Worm (Caenorhabditis elegans) whole organism, L1 larva: ENCODE results near the gene F26A1.8.

Experiments
- C04F5.9 ChIP-seq: sonication (generic microtip); optimal IDR thresholded peaks from 2 replicates; lab custom pipeline; 2016; ENCODE audit warnings: missing genetic modification characterization, missing compliant biosample characterization
- C16A3.4 ChIP-seq: fragments of 150-350 bp; optimal IDR thresholded peaks from 2 replicates; lab custom pipeline; 2014; ENCODE audit warnings: missing biosample characterization, missing genetic modification characterization
- aha-1 ChIP-seq: fragments of 150-350 bp; optimal IDR thresholded peaks from 2 replicates; lab custom pipeline; 2014; ENCODE audit warnings: missing biosample characterization, missing genetic modification characterization
- fkh-8 ChIP-seq: sonication (generic microtip); optimal IDR thresholded peaks from 2 replicates; lab custom pipeline; 2016; ENCODE audit warnings: mild to moderate bottlenecking, missing genetic modification characterization, missing compliant biosample characterization
- jun-1 ChIP-seq: fragments of 150-350 bp; optimal IDR thresholded peaks from 2 replicates; lab custom pipeline; 2014; ENCODE audit warnings: missing biosample characterization, missing genetic modification reagents, missing genetic modification characterization
- mdl-1 ChIP-seq, 2 experiments: fragments of 150-350 bp; optimal IDR thresholded peaks; 2 replicates each; lab custom pipeline; 2014 to 2017; ENCODE audit warnings: missing biosample characterization in 2 of 2, missing genetic modification characterization in 2 of 2, inconsistent platforms in 1 of 2
- nhr-20 ChIP-seq: sonication (generic microtip); optimal IDR thresholded peaks from 2 replicates; lab custom pipeline; 2016; ENCODE audit warnings: mild to moderate bottlenecking, missing genetic modification characterization, missing compliant biosample characterization
- sox-4 ChIP-seq: sonication (generic microtip); optimal IDR thresholded peaks from 2 replicates; lab custom pipeline; 2016; ENCODE audit warnings: missing genetic modification characterization, missing compliant biosample characterization
- unc-62 ChIP-seq: fragments of 150-350 bp; optimal IDR thresholded peaks from 2 replicates; lab custom pipeline; 2014; ENCODE audit warnings: missing biosample characterization, missing genetic modification reagents, missing genetic modification characterization

DNA sequence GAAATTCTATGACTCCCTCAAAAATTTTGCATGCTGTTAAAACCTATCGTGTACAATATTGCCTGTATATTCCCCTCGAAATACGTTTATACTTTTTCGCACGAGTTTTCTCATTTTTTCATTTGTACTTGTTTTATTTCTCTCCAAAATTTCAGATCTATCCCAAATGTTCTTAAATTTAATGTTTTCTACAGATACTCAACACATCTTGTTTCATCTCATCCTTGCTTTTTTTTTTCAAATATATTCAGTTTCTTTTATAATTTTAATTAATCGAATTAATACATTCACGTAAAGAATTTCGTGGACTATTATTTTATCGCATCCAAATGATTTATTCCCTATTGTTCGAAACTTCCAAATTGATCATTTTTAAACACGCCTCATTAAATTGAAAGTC, 32.9 kb upstream of the F26A1.8 start, which contains the start of gene C35D10.8:
- TF ChIP-seq jun-1 (tag; lab: Kevin White, UChicago), result no peak
- no peak for TF ChIP-seq sox-4 (tag; lab: Kevin White, UChicago)
- no peak for TF ChIP-seq unc-62 (GFP tag; lab: Kevin White, UChicago)
- TF ChIP-seq fkh-8 (tag; lab: Kevin White, UChicago), result no peak
- TF ChIP-seq C16A3.4 (tag; lab: Kevin White, UChicago), result no peak
- TF ChIP-seq nhr-20, result no peak
- no peak for TF ChIP-seq mdl-1 (tag; optimal IDR thresholded peaks at IDR 0.05; lab: Kevin White, UChicago)
- no peak for TF ChIP-seq aha-1 (tag; lab: Kevin White, UChicago)
- TF ChIP-seq C04F5.9 (tag; lab: Kevin White, UChicago), result no peak
